Fruit fly (Drosophila melanogaster): Measurements from ENCODE around the gene Srrm1.
A peak's percentile ranks its signal among the peaks of the same experiment; 100 is the strongest.

The Srrm1 gene

DNA sequence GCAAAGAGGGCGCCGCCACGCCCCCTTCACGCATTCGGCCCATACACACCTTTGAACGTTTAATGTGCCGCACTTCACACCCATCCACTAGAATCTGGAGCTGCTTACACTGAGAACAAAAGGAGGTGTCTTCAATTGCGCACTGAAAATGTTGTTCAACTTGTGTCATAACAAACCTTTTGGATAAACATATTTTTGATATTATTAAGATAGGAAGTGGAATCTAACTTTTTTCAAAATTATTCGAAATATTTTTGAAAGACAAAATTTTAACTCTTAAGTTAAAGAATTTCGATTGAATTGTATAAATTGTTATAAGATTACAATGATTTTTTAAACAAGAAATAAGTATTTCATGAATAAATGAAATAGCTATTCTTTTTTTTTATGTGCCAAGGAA, 31.7 kb downstream of the Srrm1 start (continued):
- TF ChIP-seq gce (GFP tag; IDR thresholded peaks at IDR 0.05) = no peak
- TF ChIP-seq ase (GFP tag; IDR thresholded peaks at IDR 0.05) = no peak
- no peak for TF ChIP-seq Fer1 (GFP tag; optimal IDR thresholded peaks at IDR 0.05)
- no peak for TF ChIP-seq CG13123 (GFP tag; optimal IDR thresholded peaks at IDR 0.05)
- peak; percentile 24 for TF ChIP-seq CG1602 (GFP tag; optimal IDR thresholded peaks at IDR 0.05)
- TF ChIP-seq CG11723 (GFP tag; optimal IDR thresholded peaks at IDR 0.05) = no peak
- no peak for TF ChIP-seq Rx (GFP tag; IDR thresholded peaks at IDR 0.05)
- no peak for TF ChIP-seq CG12155 (GFP tag; optimal IDR thresholded peaks at IDR 0.05)
- TF ChIP-seq Six4 (GFP tag; optimal IDR thresholded peaks at IDR 0.05) = peak; percentile 3
- peak; percentile 45 for TF ChIP-seq Med (GFP tag)
- peak; percentile 60 for TF ChIP-seq nmo (GFP tag; optimal IDR thresholded peaks at IDR 0.05)
- TF ChIP-seq Dp (GFP tag; optimal IDR thresholded peaks at IDR 0.05) = no peak
- peak; percentile 72 for TF ChIP-seq gem (tag; optimal IDR thresholded peaks at IDR 0.05)
- TF ChIP-seq ken (GFP tag; IDR thresholded peaks at IDR 0.05) = no peak
- TF ChIP-seq CG14441 (GFP tag; IDR thresholded peaks at IDR 0.05) = no peak
- peak; percentile 70 for TF ChIP-seq CG15696 (tag; optimal IDR thresholded peaks at IDR 0.05)
- TF ChIP-seq CG10979 (tag; optimal IDR thresholded peaks at IDR 0.05) = peak; percentile 71
- TF ChIP-seq CG2678 (tag; optimal IDR thresholded peaks at IDR 0.05) = peak; percentile 15
- peak; percentile 29 for TF ChIP-seq grau (tag; optimal IDR thresholded peaks at IDR 0.05)
- TF ChIP-seq hth (optimal IDR thresholded peaks at IDR 0.05) = no peak
- no peak for TF ChIP-seq lov (optimal IDR thresholded peaks at IDR 0.05)
- peak; percentile 56; the same call in 1 of the 3 replicates for TF ChIP-seq lov (GFP tag; IDR thresholded peaks at IDR 0.05)
- TF ChIP-seq row (GFP tag; IDR thresholded peaks at IDR 0.05) = no peak
- TF ChIP-seq HmgD (GFP tag; optimal IDR thresholded peaks at IDR 0.05) = no peak
- peak; percentile 67 for TF ChIP-seq CG14710 (tag; optimal IDR thresholded peaks at IDR 0.05)
- TF ChIP-seq sens-2 (GFP tag; IDR thresholded peaks at IDR 0.05) = no peak
- TF ChIP-seq CG2199 (GFP tag; IDR thresholded peaks at IDR 0.05) = no peak
- no peak for TF ChIP-seq GATAe (GFP tag; conservative IDR thresholded peaks at IDR 0.05)
- TF ChIP-seq unc-4 (GFP tag; IDR thresholded peaks at IDR 0.05; ENCODE audit: partially characterized antibody) = no peak
- peak; percentile 25 for TF ChIP-seq CG1233 (GFP tag; optimal IDR thresholded peaks at IDR 0.05)
- TF ChIP-seq YL-1 (GFP tag; optimal IDR thresholded peaks at IDR 0.05) = no peak
- no peak for TF ChIP-seq trh (GFP tag; optimal IDR thresholded peaks at IDR 0.05)
- TF ChIP-seq Pdp1 (GFP tag; optimal IDR thresholded peaks at IDR 0.05) = peak in 1 of 2 experiments; percentile 13
- no peak for TF ChIP-seq sc (optimal IDR thresholded peaks at IDR 0.05)
- peak; percentile 3 for TF ChIP-seq sc (GFP tag; optimal IDR thresholded peaks at IDR 0.05)
- no peak for TF ChIP-seq CG7987 (GFP tag; optimal IDR thresholded peaks at IDR 0.05)
- TF ChIP-seq Xrp1 (GFP tag; IDR thresholded peaks at IDR 0.05) = peak; percentile 39; the same call in 1 of the 2 replicates
- no peak for TF ChIP-seq h (optimal IDR thresholded peaks at IDR 0.05)
- TF ChIP-seq ewg (GFP tag; optimal IDR thresholded peaks at IDR 0.05) = no peak
- no peak for TF ChIP-seq CG12744 (GFP tag; optimal IDR thresholded peaks at IDR 0.05)
- peak in 1 of 3 experiments; percentile 84 for TF ChIP-seq lola (GFP tag; optimal IDR thresholded peaks at IDR 0.05)
- TF ChIP-seq zfh1 (GFP tag; IDR thresholded peaks at IDR 0.05) = 0 out of 3 replicates have a peak, but pooled peaks have one; percentile 31
- TF ChIP-seq TFAM (GFP tag; optimal IDR thresholded peaks at IDR 0.05) = no peak
- TF ChIP-seq scrt (GFP tag; optimal IDR thresholded peaks at IDR 0.05) = no peak
- TF ChIP-seq pan (optimal IDR thresholded peaks at IDR 0.05) = no peak
- no peak for TF ChIP-seq pan (GFP tag; optimal IDR thresholded peaks at IDR 0.05 in 1 of 2, IDR thresholded peaks at IDR 0.05 in 1 of 2)
- no peak for TF ChIP-seq D (optimal IDR thresholded peaks at IDR 0.05)
- TF ChIP-seq D (GFP tag; optimal IDR thresholded peaks at IDR 0.05) = peak; percentile 10
- TF ChIP-seq Bdp1 (GFP tag; optimal IDR thresholded peaks at IDR 0.05) = no peak
- TF ChIP-seq CG1792 (GFP tag; optimal IDR thresholded peaks at IDR 0.05) = no peak
- no peak for TF ChIP-seq CG15011 (GFP tag; optimal IDR thresholded peaks at IDR 0.05)
- TF ChIP-seq gfzf (GFP tag; optimal IDR thresholded peaks at IDR 0.05) = no peak
- TF ChIP-seq CG4424 (GFP tag; optimal IDR thresholded peaks at IDR 0.05) = peak; percentile 34
